Fruit fly (Drosophila melanogaster) Kc167 (cell line): Measurements from ENCODE around the gene Cpr97Eb.

ENCODE experiments used
- Sin3A ChIP-seq: fragments of >200 bp; optimal IDR thresholded peaks from 2 replicates; lab custom pipeline; 2018; ENCODE audit warnings: missing external identifiers
- insv ChIP-seq: fragments of >200 bp; optimal IDR thresholded peaks from 3 replicates; lab custom pipeline; 2018; ENCODE audit warnings: missing external identifiers
- psq ChIP-seq: fragments of >200 bp; optimal IDR thresholded peaks from 2 replicates; lab custom pipeline; 2017; ENCODE audit warnings: missing external identifiers

- TF ChIP-seq psq (lab: Kevin White, UChicago) = no peak
- TF ChIP-seq insv = no peak
- TF ChIP-seq Sin3A (lab: Kevin White, UChicago) = no peak
These were observed 40.5 kb upstream of the Cpr97Eb start for dm6 chr3R:27131408-27131807.
